Fruit fly (Drosophila melanogaster) whole organism, embryonic: ENCODE results near the gene Larp7.

Experiments
- Ada2b ChIP-seq: fragments of 200-800 bp; sonication (Bioruptor generic); IDR thresholded peaks from 2 replicates; pipeline ENCODE4 v1.3.6; 2022; ENCODE audit warnings: missing biosample characterization, missing genetic modification characterization
- CG10147 ChIP-seq: fragments of 200-800 bp; sonication (Bioruptor generic); optimal IDR thresholded peaks from 2 replicates; lab custom pipeline; 2019; ENCODE audit warnings: missing biosample characterization, mild to moderate bottlenecking, missing genetic modification characterization, moderate library complexity
- CG12236 ChIP-seq: fragments of 200-800 bp; sonication (Bioruptor generic); optimal IDR thresholded peaks from 2 replicates; lab custom pipeline; 2016; ENCODE audit warnings: missing biosample characterization, missing genetic modification characterization
- CG12391 ChIP-seq: fragments of 200-800 bp; sonication (Bioruptor generic); optimal IDR thresholded peaks from 3 replicates; lab custom pipeline; 2018; ENCODE audit warnings: missing biosample characterization, mild to moderate bottlenecking, missing genetic modification characterization, moderate library complexity
- CG14014 ChIP-seq: fragments of 200-800 bp; sonication (Bioruptor generic); IDR thresholded peaks from 2 replicates; pipeline ENCODE4 v1.3.6; 2022; ENCODE audit warnings: missing biosample characterization, missing genetic modification characterization
- CG14441 ChIP-seq: fragments of 200-800 bp; sonication (Bioruptor generic); IDR thresholded peaks from 2 replicates; pipeline ENCODE4 v1.3.6; 2022; ENCODE audit warnings: missing biosample characterization, missing genetic modification characterization
- CG16863 ChIP-seq: fragments of 200-800 bp; sonication (Bioruptor generic); optimal IDR thresholded peaks from 3 replicates; lab custom pipeline; 2016; ENCODE audit warnings: missing biosample characterization, missing genetic modification characterization
- CG18262 ChIP-seq: fragments of 200-800 bp; optimal IDR thresholded peaks from 3 replicates; lab custom pipeline; 2019; ENCODE audit warnings: missing biosample characterization, mild to moderate bottlenecking, missing genetic modification characterization, moderate library complexity
- CG2120 ChIP-seq: fragments of 200-800 bp; sonication (Bioruptor generic); optimal IDR thresholded peaks from 3 replicates; lab custom pipeline; 2016; ENCODE audit warnings: missing biosample characterization, missing genetic modification characterization
- CG2889 ChIP-seq: fragments of 200-800 bp; sonication (Bioruptor generic); IDR thresholded peaks from 3 replicates; pipeline ENCODE4 v1.3.6; 2022; ENCODE audit warnings: missing biosample characterization, missing genetic modification characterization
- CG32772 ChIP-seq: fragments of 200-800 bp; sonication (Bioruptor generic); IDR thresholded peaks from 2 replicates; pipeline ENCODE4 v1.3.6; 2022; ENCODE audit warnings: missing biosample characterization, missing genetic modification characterization
- CG34376 ChIP-seq: fragments of 200-800 bp; sonication (Bioruptor generic); optimal IDR thresholded peaks from 2 replicates; lab custom pipeline; 2018; ENCODE audit warnings: missing biosample characterization, mild to moderate bottlenecking, missing genetic modification characterization
- CG7786 ChIP-seq: fragments of 200-800 bp; sonication (Bioruptor generic); optimal IDR thresholded peaks from 2 replicates; lab custom pipeline; 2016; ENCODE audit warnings: missing biosample characterization, missing genetic modification characterization
- CG7928 ChIP-seq: fragments of 200-800 bp; sonication (Bioruptor generic); optimal IDR thresholded peaks from 2 replicates; lab custom pipeline; 2017; ENCODE audit warnings: missing biosample characterization, mild to moderate bottlenecking, missing genetic modification characterization
- CG8290 ChIP-seq, 3 experiments: fragments of 200-800 bp; sonication (Bioruptor generic); optimal IDR thresholded peaks; 2 replicates each; lab custom pipeline; 2016 to 2019; ENCODE audit warnings: missing biosample characterization in 3 of 3, missing genetic modification characterization in 3 of 3, mild to moderate bottlenecking in 2 of 3, moderate library complexity in 1 of 3
- CHES-1-like ChIP-seq: fragments of 200-800 bp; sonication (Bioruptor generic); optimal IDR thresholded peaks from 2 replicates; lab custom pipeline; 2016; ENCODE audit warnings: missing biosample characterization, missing genetic modification characterization
- CoRest ChIP-seq: fragments of 200-800 bp; sonication (Bioruptor generic); optimal IDR thresholded peaks from 3 replicates; lab custom pipeline; 2018; ENCODE audit warnings: missing biosample characterization, mild to moderate bottlenecking, missing genetic modification characterization, moderate library complexity
- Dp ChIP-seq: fragments of 200-800 bp; sonication (Bioruptor generic); optimal IDR thresholded peaks from 2 replicates; lab custom pipeline; 2018; ENCODE audit warnings: missing biosample characterization, mild to moderate bottlenecking, missing genetic modification characterization, moderate library complexity
- GATAe ChIP-seq: fragments of 200-800 bp; sonication (Bioruptor generic); conservative IDR thresholded peaks from 2 replicates; pipeline ENCODE4 v1.3.6; 2022; ENCODE audit warnings: missing biosample characterization, missing genetic modification characterization
- Gsc ChIP-seq: fragments of 200-800 bp; sonication (Bioruptor generic); IDR thresholded peaks from 2 replicates; pipeline ENCODE4 v1.3.6; 2022; ENCODE audit warnings: missing biosample characterization, missing genetic modification characterization
- H15 ChIP-seq: fragments of 200-800 bp; sonication (Bioruptor generic); IDR thresholded peaks from 3 replicates; pipeline ENCODE4 v1.3.6; 2022; ENCODE audit warnings: missing biosample characterization, missing genetic modification characterization
- Hmx ChIP-seq: fragments of 200-800 bp; sonication (Bioruptor generic); optimal IDR thresholded peaks from 2 replicates; lab custom pipeline; 2016; ENCODE audit warnings: missing biosample characterization, missing genetic modification characterization
- Mrtf ChIP-seq: fragments of 200-800 bp; sonication (Bioruptor generic); IDR thresholded peaks from 3 replicates; pipeline ENCODE4 v1.3.6; 2022; ENCODE audit warnings: missing biosample characterization, missing genetic modification characterization
- Nf-YC ChIP-seq: fragments of 200-800 bp; optimal IDR thresholded peaks from 3 replicates; lab custom pipeline; 2019; ENCODE audit warnings: missing biosample characterization, mild to moderate bottlenecking, missing genetic modification characterization, moderate library complexity
- Pdp1 ChIP-seq, 2 experiments: fragments of 200-800 bp; sonication (Bioruptor generic); optimal IDR thresholded peaks; 3 replicates each; lab custom pipeline; 2016; ENCODE audit warnings: missing biosample characterization in 2 of 2, missing genetic modification characterization in 2 of 2, mild to moderate bottlenecking in 1 of 2, moderate library complexity in 1 of 2
- Ravus ChIP-seq: fragments of 200-800 bp; sonication (Bioruptor generic); IDR thresholded peaks from 2 replicates; pipeline ENCODE4 v1.3.6; 2022; ENCODE audit warnings: missing biosample characterization, missing genetic modification characterization
- Sry-β ChIP-seq: fragments of 200-800 bp; sonication (Bioruptor generic); optimal IDR thresholded peaks from 2 replicates; lab custom pipeline; 2018; ENCODE audit warnings: missing biosample characterization, mild to moderate bottlenecking, missing genetic modification characterization, moderate library complexity
- Sry-δ ChIP-seq: fragments of 200-800 bp; sonication (Bioruptor generic); optimal IDR thresholded peaks from 2 replicates; lab custom pipeline; 2016; ENCODE audit warnings: missing biosample characterization, missing genetic modification characterization
- Vsx1 ChIP-seq: fragments of 200-800 bp; sonication (Bioruptor generic); optimal IDR thresholded peaks from 2 replicates; lab custom pipeline; 2017; ENCODE audit warnings: missing biosample characterization, mild to moderate bottlenecking, missing genetic modification characterization, missing genetic modification reagents
- YL-1 ChIP-seq: fragments of 200-800 bp; sonication (Bioruptor generic); optimal IDR thresholded peaks from 3 replicates; lab custom pipeline; 2017; ENCODE audit warnings: missing biosample characterization, mild to moderate bottlenecking, missing genetic modification characterization
- ase ChIP-seq: fragments of 200-800 bp; sonication (Bioruptor generic); IDR thresholded peaks from 3 replicates; pipeline ENCODE4 v1.3.6; 2022; ENCODE audit warnings: missing biosample characterization, missing genetic modification characterization
- az2 ChIP-seq: fragments of 200-800 bp; sonication (Bioruptor generic); optimal IDR thresholded peaks from 3 replicates; lab custom pipeline; 2016; ENCODE audit warnings: missing biosample characterization, missing genetic modification characterization
- br ChIP-seq: fragments of >200 bp; optimal IDR thresholded peaks from 2 replicates; lab custom pipeline; 2017
- cg ChIP-seq: fragments of 200-800 bp; sonication (Bioruptor generic); optimal IDR thresholded peaks from 3 replicates; lab custom pipeline; 2019; ENCODE audit warnings: missing biosample characterization, mild to moderate bottlenecking, missing genetic modification characterization, moderate library complexity
- dmrt11E ChIP-seq: fragments of 200-800 bp; sonication (Bioruptor generic); optimal IDR thresholded peaks from 3 replicates; lab custom pipeline; 2018; ENCODE audit warnings: missing biosample characterization, mild to moderate bottlenecking, missing genetic modification characterization, moderate library complexity
- dysf ChIP-seq: fragments of 200-800 bp; sonication (Bioruptor generic); IDR thresholded peaks from 3 replicates; pipeline ENCODE4 v1.3.6; 2022; ENCODE audit warnings: missing biosample characterization, missing genetic modification characterization
- fd96Cb ChIP-seq: fragments of 200-800 bp; sonication (Bioruptor generic); optimal IDR thresholded peaks from 2 replicates; lab custom pipeline; 2018; ENCODE audit warnings: missing biosample characterization, mild to moderate bottlenecking, missing genetic modification characterization, moderate library complexity
- jigr1 ChIP-seq: fragments of 200-800 bp; sonication (Bioruptor generic); IDR thresholded peaks from 3 replicates; pipeline ENCODE4 v1.3.6; 2022; ENCODE audit warnings: missing biosample characterization, missing genetic modification characterization
- lab ChIP-seq: fragments of 200-800 bp; sonication (Bioruptor generic); optimal IDR thresholded peaks from 3 replicates; lab custom pipeline; 2017; ENCODE audit warnings: missing biosample characterization, missing genetic modification characterization, mild to moderate bottlenecking, moderate library complexity, missing genetic modification reagents
- nerfin-1 ChIP-seq: fragments of 200-800 bp; sonication (Bioruptor generic); optimal IDR thresholded peaks from 3 replicates; lab custom pipeline; 2019; ENCODE audit warnings: missing biosample characterization, mild to moderate bottlenecking, missing genetic modification characterization, moderate library complexity
- oc ChIP-seq: fragments of 200-800 bp; sonication (Bioruptor generic); optimal IDR thresholded peaks from 2 replicates; lab custom pipeline; 2018; ENCODE audit warnings: missing biosample characterization, mild to moderate bottlenecking, missing genetic modification characterization, moderate library complexity
- onecut ChIP-seq: fragments of 200-800 bp; sonication (Bioruptor generic); IDR thresholded peaks from 2 replicates; pipeline ENCODE4 v1.3.6; 2022; ENCODE audit warnings: missing biosample characterization, missing genetic modification characterization
- phol ChIP-seq: fragments of 200-800 bp; sonication (Bioruptor generic); optimal IDR thresholded peaks from 3 replicates; lab custom pipeline; 2018; ENCODE audit warnings: missing biosample characterization, mild to moderate bottlenecking, missing genetic modification characterization, moderate library complexity
- prd ChIP-seq, 3 experiments: fragments of >200 bp in 2 of 3; fragments of 200-800 bp in 1 of 3; sonication (Bioruptor generic) in 1 of 3; optimal IDR thresholded peaks in 2 of 3; IDR thresholded peaks in 1 of 3; 2 replicates in 2 of 3; 3 replicates in 1 of 3; pipeline versions ENCODE4 v1.3.6 to Lab custom; 2017 to 2022; ENCODE audit warnings: missing biosample characterization in 1 of 3, missing genetic modification characterization in 1 of 3
- schlank ChIP-seq: fragments of 200-800 bp; sonication (Bioruptor generic); optimal IDR thresholded peaks from 2 replicates; lab custom pipeline; 2018; ENCODE audit warnings: missing biosample characterization, mild to moderate bottlenecking, missing genetic modification characterization
- seq ChIP-seq: fragments of 200-800 bp; sonication (Bioruptor generic); IDR thresholded peaks from 2 replicates; pipeline ENCODE4 v1.3.6; 2022; ENCODE audit warnings: missing biosample characterization, missing genetic modification characterization
- sisA ChIP-seq: fragments of 200-800 bp; sonication (Bioruptor generic); IDR thresholded peaks from 2 replicates; pipeline ENCODE4 v1.3.6; 2022; ENCODE audit warnings: missing biosample characterization, missing genetic modification characterization
- unpg ChIP-seq: fragments of 200-800 bp; sonication (Bioruptor generic); optimal IDR thresholded peaks from 3 replicates; lab custom pipeline; 2018; ENCODE audit warnings: missing biosample characterization, mild to moderate bottlenecking, missing genetic modification characterization, moderate library complexity
- zf30C ChIP-seq: fragments of 200-800 bp; sonication (Bioruptor generic); optimal IDR thresholded peaks from 3 replicates; lab custom pipeline; 2018; ENCODE audit warnings: missing biosample characterization, mild to moderate bottlenecking, missing genetic modification characterization

Larp7 gene

DNA sequence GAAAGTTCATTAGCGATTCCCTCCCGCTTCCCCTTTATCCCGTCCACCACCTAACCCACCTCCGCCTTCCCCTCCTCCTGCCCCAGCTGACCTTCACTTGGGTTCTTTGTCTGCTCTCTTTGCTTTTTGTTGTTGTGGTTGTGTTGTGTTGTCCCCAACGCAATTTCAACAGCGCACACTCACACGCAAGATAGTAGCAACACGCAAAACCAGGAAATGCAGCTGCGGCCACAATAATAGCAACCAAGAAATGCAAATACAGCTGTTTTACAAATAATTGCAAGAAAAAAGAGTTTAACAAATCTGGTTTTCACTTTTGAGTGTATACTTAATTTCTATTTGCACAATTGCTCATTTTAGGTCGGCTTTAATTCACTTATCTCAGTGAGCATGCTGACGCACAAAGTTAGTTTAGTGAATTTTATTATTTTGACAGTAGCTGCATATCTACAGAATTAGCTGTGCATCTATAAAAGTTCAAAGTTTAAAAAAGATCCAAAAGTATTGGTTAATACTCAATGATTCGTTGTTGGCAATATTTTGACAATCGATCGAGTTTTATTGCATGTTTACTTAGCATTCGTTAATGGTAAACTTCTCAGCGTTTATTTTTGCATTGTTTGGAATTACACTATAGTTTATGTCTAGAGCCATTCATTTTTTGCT lies 7.7 kb downstream of the Larp7 start:
- TF ChIP-seq Vsx1 (GFP tag; lab: Kevin White, UChicago) (no peak), cg (GFP tag; lab: Kevin White, UChicago) (no peak), CHES-1-like (GFP tag; lab: Kevin White, UChicago) (no peak), Sry-δ (GFP tag; lab: Kevin White, UChicago) (no peak), dysf (0 out of 3 replicates have a peak, but pooled peaks have one; percentile 26), CG12391 (tag; lab: Kevin White, UChicago) (peak; percentile 40), Sry-β (GFP tag; lab: Kevin White, UChicago) (no peak), CG7786 (GFP tag; lab: Kevin White, UChicago) (no peak), onecut (GFP tag; lab: Robert Waterston, UW) (no peak), CG34376 (no peak), phol (tag; lab: Kevin White, UChicago) (peak; percentile 15), ase (0 out of 3 replicates have a peak, but pooled peaks have one; percentile 41), Gsc (GFP tag; lab: Robert Waterston, UW) (no peak), Ada2b (GFP tag; lab: Robert Waterston, UW) (0 out of 2 replicates have a peak, but pooled peaks have one; percentile 19), CG10147 (GFP tag; lab: Kevin White, UChicago) (no peak), jigr1 (GFP tag; lab: Robert Waterston, UW) (no peak), Ravus (GFP tag; lab: Robert Waterston, UW) (no peak), CG7928 (no peak), CG2889 (GFP tag; lab: Robert Waterston, UW) (no peak), CG2120 (peak; percentile 1), Mrtf (GFP tag; lab: Robert Waterston, UW) (no peak), prd (optimal IDR thresholded peaks at IDR 0.05; lab: Kevin White, UChicago) (no peak), prd (GFP tag; IDR thresholded peaks at IDR 0.05; lab: Robert Waterston, UW) (peak; percentile 44; the same call in 2 of the 3 replicates), YL-1 (no peak), CoRest (tag; lab: Kevin White, UChicago) (peak; percentile 9), sisA (GFP tag; lab: Robert Waterston, UW) (0 out of 2 replicates have a peak, but pooled peaks have one; percentile 26), az2 (GFP tag; lab: Kevin White, UChicago) (peak; percentile 39), unpg (peak; percentile 21), Pdp1 (GFP tag; optimal IDR thresholded peaks at IDR 0.05; lab: Kevin White, UChicago) (no peak), dmrt11E (tag; lab: Kevin White, UChicago) (peak; percentile 7), Hmx (GFP tag; lab: Kevin White, UChicago) (no peak), Nf-YC (tag; lab: Kevin White, UChicago) (no peak), oc (tag; lab: Kevin White, UChicago) (no peak), CG14441 (peak; percentile 52), CG18262 (tag; lab: Kevin White, UChicago) (peak; percentile 26), zf30C (GFP tag; lab: Kevin White, UChicago) (no peak), CG32772 (GFP tag; lab: Robert Waterston, UW) (no peak), CG8290 (GFP tag; optimal IDR thresholded peaks at IDR 0.05; lab: Kevin White, UChicago) (no peak), CG8290 (tag; optimal IDR thresholded peaks at IDR 0.05; lab: Kevin White, UChicago) (peak in 1 of 2 experiments; percentile 45), GATAe (GFP tag; lab: Robert Waterston, UW) (no peak), CG12236 (GFP tag; lab: Kevin White, UChicago) (no peak), seq (GFP tag; lab: Robert Waterston, UW) (no peak), schlank (tag; lab: Kevin White, UChicago) (no peak), br (lab: Kevin White, UChicago) (no peak), CG16863 (GFP tag; lab: Kevin White, UChicago) (no peak), H15 (no peak), CG14014 (no peak), nerfin-1 (tag; lab: Kevin White, UChicago) (no peak), lab (GFP tag; lab: Kevin White, UChicago) (no peak), fd96Cb (tag; lab: Kevin White, UChicago) (no peak), Dp (GFP tag; lab: Kevin White, UChicago) (no peak)
